ENCODE assay signal across 4 fruit fly cellular contexts in genomic region chrX:8211094-8211730, dm6.
A peak's percentile ranks its signal among the peaks of the same experiment; 100 is the strongest.
TF ChIP-seq lines count a peak whose summit lies in the region.

No protein-coding gene starts in this region.

TF ChIP-seq in whole organism, adult, 20 proteins besides CTCF, POLR2A, EP300 and RAD21 (continued from another document):
- TF ChIP-seq bab1 (GFP tag; optimal IDR thresholded peaks at IDR 0.05; lab: Kevin White, UChicago): no peak

TF ChIP-seq in whole organism, embryonic, 481 proteins besides CTCF, POLR2A, EP300 and RAD21 (continued from another document and continues in another):
- TF ChIP-seq nmo (GFP tag; optimal IDR thresholded peaks at IDR 0.05; lab: Kevin White, UChicago): peak; percentile 30
- no peak for TF ChIP-seq ewg (GFP tag; optimal IDR thresholded peaks at IDR 0.05; lab: Kevin White, UChicago)
- TF ChIP-seq sim (GFP tag; IDR thresholded peaks at IDR 0.05; lab: Robert Waterston, UW): no peak
- no peak for TF ChIP-seq pan (optimal IDR thresholded peaks at IDR 0.05; lab: Kevin White, UChicago)
- TF ChIP-seq pan (GFP tag; optimal IDR thresholded peaks at IDR 0.05 in 1 of 2, IDR thresholded peaks at IDR 0.05 in 1 of 2): peak in 1 of 2 experiments; percentile 34
- peak; percentile 27; the same call in 1 of the 2 replicates for TF ChIP-seq Awh (GFP tag; IDR thresholded peaks at IDR 0.05; lab: Robert Waterston, UW)
- no peak for TF ChIP-seq CkIIα-i1 (GFP tag; IDR thresholded peaks at IDR 0.05; lab: Robert Waterston, UW)
- peak; percentile 28; the same call in 1 of the 2 replicates for TF ChIP-seq sisA (GFP tag; IDR thresholded peaks at IDR 0.05; lab: Robert Waterston, UW)
- peak; percentile 2 for TF ChIP-seq CG10979 (tag; optimal IDR thresholded peaks at IDR 0.05; lab: Kevin White, UChicago)
- peak; percentile 0 for TF ChIP-seq tin (GFP tag; optimal IDR thresholded peaks at IDR 0.05; lab: Kevin White, UChicago)
- no peak for TF ChIP-seq CG10431 (GFP tag; optimal IDR thresholded peaks at IDR 0.05; lab: Kevin White, UChicago)
- peak; percentile 43 for TF ChIP-seq gem (tag; optimal IDR thresholded peaks at IDR 0.05; lab: Kevin White, UChicago)
- peak; percentile 7 for TF ChIP-seq CG30431 (GFP tag; optimal IDR thresholded peaks at IDR 0.05; lab: Kevin White, UChicago)
- peak; percentile 0 for TF ChIP-seq CG7556 (GFP tag; optimal IDR thresholded peaks at IDR 0.05; lab: Kevin White, UChicago)
- peak; percentile 70 for TF ChIP-seq sens (GFP tag; lab: Kevin White, UChicago)
- no peak for TF ChIP-seq CG8089 (GFP tag; optimal IDR thresholded peaks at IDR 0.05; lab: Kevin White, UChicago)
- peak; percentile 39 for TF ChIP-seq zen (tag; optimal IDR thresholded peaks at IDR 0.05; lab: Kevin White, UChicago)
- 0 out of 2 replicates have a peak, but pooled peaks have one; percentile 25 for TF ChIP-seq CG10959 (GFP tag; IDR thresholded peaks at IDR 0.05; lab: Robert Waterston, UW)
- no peak for TF ChIP-seq esg (GFP tag; conservative IDR thresholded peaks at IDR 0.05; lab: Robert Waterston, UW)
- peak; percentile 4 for TF ChIP-seq grau (tag; optimal IDR thresholded peaks at IDR 0.05; lab: Kevin White, UChicago)
- no peak for TF ChIP-seq ken (GFP tag; IDR thresholded peaks at IDR 0.05; lab: Robert Waterston, UW)
- TF ChIP-seq CG7987 (GFP tag; optimal IDR thresholded peaks at IDR 0.05; lab: Kevin White, UChicago): no peak
- peak; percentile 8 for TF ChIP-seq CG13424 (tag; optimal IDR thresholded peaks at IDR 0.05; lab: Kevin White, UChicago)
- peak; percentile 33; the same call in 1 of the 2 replicates for TF ChIP-seq Rfx (GFP tag; IDR thresholded peaks at IDR 0.05; lab: Robert Waterston, UW)
- TF ChIP-seq onecut (GFP tag; IDR thresholded peaks at IDR 0.05; lab: Robert Waterston, UW): peak; percentile 34
- TF ChIP-seq Drgx (GFP tag; IDR thresholded peaks at IDR 0.05; lab: Robert Waterston, UW): peak; percentile 62; the same call in 1 of the 2 replicates
- TF ChIP-seq sens-2 (GFP tag; IDR thresholded peaks at IDR 0.05; lab: Robert Waterston, UW): peak; percentile 32; the same call in 1 of the 2 replicates
- peak in 1 of 3 experiments; percentile 9 for TF ChIP-seq lola (GFP tag; optimal IDR thresholded peaks at IDR 0.05; lab: Kevin White, UChicago)
- TF ChIP-seq ara (GFP tag; IDR thresholded peaks at IDR 0.05; lab: Robert Waterston, UW): peak; percentile 58; the same call in 1 of the 2 replicates
- TF ChIP-seq CG12391 (tag; optimal IDR thresholded peaks at IDR 0.05; lab: Kevin White, UChicago): peak; percentile 22
- TF ChIP-seq HHEX (GFP tag; optimal IDR thresholded peaks at IDR 0.05; lab: Kevin White, UChicago): peak; percentile 12
- peak; percentile 31 for TF ChIP-seq CG2678 (tag; optimal IDR thresholded peaks at IDR 0.05; lab: Kevin White, UChicago)
- TF ChIP-seq hbn (GFP tag; IDR thresholded peaks at IDR 0.05; lab: Robert Waterston, UW; ENCODE audit: partially characterized antibody): no peak
- TF ChIP-seq zfh2 (GFP tag; optimal IDR thresholded peaks at IDR 0.05; lab: Kevin White, UChicago): no peak
- peak; percentile 75 for TF ChIP-seq Med (GFP tag; lab: Kevin White, UChicago)
- peak; percentile 9 for TF ChIP-seq lab (GFP tag; optimal IDR thresholded peaks at IDR 0.05; lab: Kevin White, UChicago)
- peak; percentile 66 for TF ChIP-seq Xrp1 (GFP tag; IDR thresholded peaks at IDR 0.05; lab: Robert Waterston, UW)
- peak; percentile 9 for TF ChIP-seq D19A (tag; optimal IDR thresholded peaks at IDR 0.05; lab: Kevin White, UChicago)
- TF ChIP-seq CG11456 (GFP tag; IDR thresholded peaks at IDR 0.05; lab: Robert Waterston, UW): no peak
- TF ChIP-seq Sin3A (optimal IDR thresholded peaks at IDR 0.05; lab: Kevin White, UChicago): no peak
- TF ChIP-seq bsh (GFP tag; optimal IDR thresholded peaks at IDR 0.05; lab: Kevin White, UChicago): peak; percentile 12 to 49
- TF ChIP-seq nom (GFP tag; optimal IDR thresholded peaks at IDR 0.05; lab: Kevin White, UChicago): peak; percentile 68
- peak; percentile 23 for TF ChIP-seq bab2 (GFP tag; optimal IDR thresholded peaks at IDR 0.05; lab: Kevin White, UChicago)

TF ChIP-seq in whole organism, prepupa, 60 proteins besides CTCF, POLR2A, EP300 and RAD21 (continued from another document):
- peak; percentile 45 for TF ChIP-seq CG11762 (GFP tag; optimal IDR thresholded peaks at IDR 0.05; lab: Kevin White, UChicago; ENCODE audit: insufficient read depth)
- peak; percentile 59 for TF ChIP-seq CG11294 (GFP tag; IDR thresholded peaks at IDR 0.05; lab: Robert Waterston, UW)
- TF ChIP-seq svp (GFP tag; lab: Kevin White, UChicago): peak; percentile 37
- TF ChIP-seq achi (GFP tag; optimal IDR thresholded peaks at IDR 0.05; lab: Kevin White, UChicago): peak; percentile 69
- no peak for TF ChIP-seq CG6854 (GFP tag; optimal IDR thresholded peaks at IDR 0.05; lab: Kevin White, UChicago)
- TF ChIP-seq CG11902 (GFP tag; optimal IDR thresholded peaks at IDR 0.05; lab: Kevin White, UChicago): peak; percentile 31
- TF ChIP-seq CG8319 (GFP tag; optimal IDR thresholded peaks at IDR 0.05; lab: Kevin White, UChicago): peak; percentile 39
- peak; percentile 74 for TF ChIP-seq CG10631 (GFP tag; optimal IDR thresholded peaks at IDR 0.05; lab: Kevin White, UChicago)
- peak; percentile 85 for TF ChIP-seq CG3032 (tag; optimal IDR thresholded peaks at IDR 0.05; lab: Kevin White, UChicago)
- TF ChIP-seq lz (GFP tag; optimal IDR thresholded peaks at IDR 0.05; lab: Kevin White, UChicago): peak; percentile 51
- peak; percentile 75 for TF ChIP-seq Hr4 (GFP tag; optimal IDR thresholded peaks at IDR 0.05; lab: Kevin White, UChicago)
- TF ChIP-seq Gug (GFP tag; IDR thresholded peaks at IDR 0.05; lab: Robert Waterston, UW): peak; percentile 43
- TF ChIP-seq CG31627 (GFP tag; optimal IDR thresholded peaks at IDR 0.05; lab: Kevin White, UChicago): peak; percentile 43
- peak; percentile 51 for TF ChIP-seq CG8632 (GFP tag; optimal IDR thresholded peaks at IDR 0.05; lab: Kevin White, UChicago)
- peak; percentile 80 for TF ChIP-seq fd59A (GFP tag; optimal IDR thresholded peaks at IDR 0.05; lab: Kevin White, UChicago)
- TF ChIP-seq CG15336 (GFP tag; IDR thresholded peaks at IDR 0.05; lab: Robert Waterston, UW): peak; percentile 79
- peak; percentile 74 for TF ChIP-seq pdm3 (GFP tag; optimal IDR thresholded peaks at IDR 0.05; lab: Kevin White, UChicago)
- TF ChIP-seq Ets21C (GFP tag; optimal IDR thresholded peaks at IDR 0.05; lab: Kevin White, UChicago): peak; percentile 22
- TF ChIP-seq topi (GFP tag; optimal IDR thresholded peaks at IDR 0.05; lab: Kevin White, UChicago): peak; percentile 52
- no peak for TF ChIP-seq fkh (GFP tag; optimal IDR thresholded peaks at IDR 0.05; lab: Kevin White, UChicago)
- TF ChIP-seq CG1621 (tag; optimal IDR thresholded peaks at IDR 0.05; lab: Kevin White, UChicago): peak; percentile 78
- TF ChIP-seq CG8119 (GFP tag; IDR thresholded peaks at IDR 0.05; lab: Robert Waterston, UW): peak; percentile 76
- peak; percentile 90 for TF ChIP-seq Eip78C (GFP tag; lab: Kevin White, UChicago)
- peak; percentile 65; the same call in 2 of the 3 replicates for TF ChIP-seq eg (GFP tag; IDR thresholded peaks at IDR 0.05; lab: Robert Waterston, UW)
- TF ChIP-seq Smox (GFP tag; optimal IDR thresholded peaks at IDR 0.05; lab: Kevin White, UChicago): peak; percentile 42
- peak; percentile 53 for TF ChIP-seq OdsH (GFP tag; optimal IDR thresholded peaks at IDR 0.05; lab: Kevin White, UChicago)
- peak; percentile 14 for TF ChIP-seq vri (GFP tag; optimal IDR thresholded peaks at IDR 0.05; lab: Kevin White, UChicago)
- TF ChIP-seq CG16779 (tag; optimal IDR thresholded peaks at IDR 0.05; lab: Kevin White, UChicago): peak; percentile 38
- TF ChIP-seq net (GFP tag; optimal IDR thresholded peaks at IDR 0.05; lab: Kevin White, UChicago): peak; percentile 50
- TF ChIP-seq dac (GFP tag; optimal IDR thresholded peaks at IDR 0.05; lab: Kevin White, UChicago): peak; percentile 3
- peak; percentile 73 for TF ChIP-seq CG3919 (GFP tag; optimal IDR thresholded peaks at IDR 0.05; lab: Kevin White, UChicago)
- TF ChIP-seq CG4318 (GFP tag; optimal IDR thresholded peaks at IDR 0.05; lab: Kevin White, UChicago): peak; percentile 51
- peak; percentile 72 for TF ChIP-seq spab (GFP tag; optimal IDR thresholded peaks at IDR 0.05; lab: Kevin White, UChicago)
- TF ChIP-seq dsx (GFP tag; optimal IDR thresholded peaks at IDR 0.05; lab: Kevin White, UChicago; ENCODE audit: poor library complexity, severe bottlenecking): peak; percentile 81
- no peak for TF ChIP-seq Eip93F (GFP tag; optimal IDR thresholded peaks at IDR 0.05; lab: Kevin White, UChicago)
- TF ChIP-seq Met (GFP tag; optimal IDR thresholded peaks at IDR 0.05; lab: Kevin White, UChicago): peak; percentile 57
- peak; percentile 51 for TF ChIP-seq Hr39 (GFP tag; optimal IDR thresholded peaks at IDR 0.05; lab: Kevin White, UChicago)
- no peak for TF ChIP-seq Hr38 (GFP tag; optimal IDR thresholded peaks at IDR 0.05; lab: Kevin White, UChicago)
- TF ChIP-seq esn (GFP tag; optimal IDR thresholded peaks at IDR 0.05; lab: Kevin White, UChicago): peak; percentile 57
- TF ChIP-seq CG32006 (GFP tag; optimal IDR thresholded peaks at IDR 0.05; lab: Kevin White, UChicago): peak; percentile 72
- TF ChIP-seq fd85E (GFP tag; optimal IDR thresholded peaks at IDR 0.05; lab: Kevin White, UChicago): no peak
TF ChIP-seq in whole organism, prepupa: peak in this region for 54.

TF ChIP-seq in whole organism, wandering third instar larva, 38 proteins besides CTCF, POLR2A, EP300 and RAD21 (continued from another document):
- TF ChIP-seq CrebA (GFP tag; optimal IDR thresholded peaks at IDR 0.05; lab: Kevin White, UChicago; ENCODE audit: borderline replicate concordance) (no peak), Dif (GFP tag; optimal IDR thresholded peaks at IDR 0.05; lab: Kevin White, UChicago; ENCODE audit: partially characterized antibody) (no peak), Hnf4 (GFP tag; optimal IDR thresholded peaks at IDR 0.05; lab: Kevin White, UChicago) (peak; percentile 1), tai (GFP tag; optimal IDR thresholded peaks at IDR 0.05; lab: Kevin White, UChicago) (no peak), Hr78 (GFP tag; optimal IDR thresholded peaks at IDR 0.05; lab: Kevin White, UChicago) (no peak), brk (GFP tag; optimal IDR thresholded peaks at IDR 0.05; lab: Kevin White, UChicago) (no peak), Mio (GFP tag; optimal IDR thresholded peaks at IDR 0.05; lab: Kevin White, UChicago) (no peak), Dfd (GFP tag; optimal IDR thresholded peaks at IDR 0.05; lab: Kevin White, UChicago) (no peak), Sp1 (GFP tag; optimal IDR thresholded peaks at IDR 0.05; lab: Kevin White, UChicago) (peak; percentile 36), br (GFP tag; optimal IDR thresholded peaks at IDR 0.05; lab: Kevin White, UChicago) (peak; percentile 36), Vsx2 (GFP tag; optimal IDR thresholded peaks at IDR 0.05; lab: Kevin White, UChicago; ENCODE audit: partially characterized antibody) (no peak), lola (GFP tag; optimal IDR thresholded peaks at IDR 0.05; lab: Kevin White, UChicago) (no peak), sage (GFP tag; optimal IDR thresholded peaks at IDR 0.05; lab: Kevin White, UChicago) (no peak), Abd-B (GFP tag; optimal IDR thresholded peaks at IDR 0.05; lab: Kevin White, UChicago) (no peak)
